Fruit fly (Drosophila melanogaster) whole organism, embryonic: ENCODE results near the gene CG12241.

ENCODE experiments used
- Asciz ChIP-seq: fragments of 200-800 bp; sonication (Bioruptor generic); optimal IDR thresholded peaks from 2 replicates; lab custom pipeline; 2017; ENCODE audit warnings: missing biosample characterization, mild to moderate bottlenecking, missing genetic modification characterization, missing genetic modification reagents
- Atf-2 ChIP-seq: fragments of 200-800 bp; sonication (Bioruptor generic); optimal IDR thresholded peaks from 2 replicates; lab custom pipeline; 2016; ENCODE audit warnings: missing biosample characterization, missing genetic modification characterization
- B-H2 ChIP-seq: fragments of 200-800 bp; sonication (Bioruptor generic); optimal IDR thresholded peaks from 2 replicates; lab custom pipeline; 2018; ENCODE audit warnings: missing biosample characterization, mild to moderate bottlenecking, missing genetic modification characterization
- Blimp-1 ChIP-seq: fragments of 200-800 bp; sonication (Bioruptor generic); optimal IDR thresholded peaks from 3 replicates; lab custom pipeline; 2018; ENCODE audit warnings: missing biosample characterization, missing genetic modification characterization, mild to moderate bottlenecking, moderate library complexity, missing genetic modification reagents
- Bteb2 ChIP-seq: fragments of 200-800 bp; sonication (Bioruptor generic); optimal IDR thresholded peaks from 2 replicates; lab custom pipeline; 2016; ENCODE audit warnings: missing biosample characterization, missing genetic modification characterization
- CG10462 ChIP-seq: fragments of 200-800 bp; sonication (Bioruptor generic); optimal IDR thresholded peaks from 2 replicates; lab custom pipeline; 2016; ENCODE audit warnings: missing biosample characterization, missing genetic modification characterization
- CG11696 ChIP-seq: fragments of 200-800 bp; sonication (Bioruptor generic); IDR thresholded peaks from 2 replicates; pipeline ENCODE4 v1.3.6; 2022; ENCODE audit warnings: missing biosample characterization, missing genetic modification characterization
- CG12659 ChIP-seq: fragments of 200-800 bp; sonication (Bioruptor generic); optimal IDR thresholded peaks from 3 replicates; lab custom pipeline; 2017; ENCODE audit warnings: mild to moderate bottlenecking, missing biosample characterization, missing genetic modification reagents, missing genetic modification characterization
- CG13624 ChIP-seq: fragments of 200-800 bp; sonication (Bioruptor generic); optimal IDR thresholded peaks from 2 replicates; lab custom pipeline; 2016; ENCODE audit warnings: missing biosample characterization, missing genetic modification characterization
- CG1603 ChIP-seq: fragments of 200-800 bp; sonication (Bioruptor generic); optimal IDR thresholded peaks from 2 replicates; lab custom pipeline; 2019; ENCODE audit warnings: missing biosample characterization, mild to moderate bottlenecking, missing genetic modification characterization, moderate library complexity
- CG16863 ChIP-seq: fragments of 200-800 bp; sonication (Bioruptor generic); optimal IDR thresholded peaks from 3 replicates; lab custom pipeline; 2016; ENCODE audit warnings: missing biosample characterization, missing genetic modification characterization
- CG17328 ChIP-seq: fragments of 200-800 bp; sonication (Bioruptor generic); IDR thresholded peaks from 2 replicates; pipeline ENCODE4 v1.3.6; 2022; ENCODE audit warnings: missing biosample characterization, missing genetic modification characterization
- CG18476 ChIP-seq: fragments of 200-800 bp; sonication (Bioruptor generic); optimal IDR thresholded peaks from 2 replicates; lab custom pipeline; 2016; ENCODE audit warnings: missing biosample characterization, mild to moderate bottlenecking, missing genetic modification characterization
- CG30020 ChIP-seq: fragments of 200-800 bp; optimal IDR thresholded peaks from 2 replicates; lab custom pipeline; 2019; ENCODE audit warnings: missing biosample characterization, mild to moderate bottlenecking, missing genetic modification characterization, moderate library complexity
- CG7745 ChIP-seq: fragments of 200-800 bp; sonication (Bioruptor generic); optimal IDR thresholded peaks from 2 replicates; lab custom pipeline; 2018; ENCODE audit warnings: missing biosample characterization, mild to moderate bottlenecking, missing genetic modification characterization, moderate library complexity
- CG7928 ChIP-seq: fragments of 200-800 bp; sonication (Bioruptor generic); optimal IDR thresholded peaks from 2 replicates; lab custom pipeline; 2017; ENCODE audit warnings: missing biosample characterization, mild to moderate bottlenecking, missing genetic modification characterization
- CG7987 ChIP-seq: fragments of 200-800 bp; sonication (Bioruptor generic); optimal IDR thresholded peaks from 2 replicates; lab custom pipeline; 2018; ENCODE audit warnings: missing biosample characterization, mild to moderate bottlenecking, missing genetic modification characterization, moderate library complexity
- CG8290 ChIP-seq, 3 experiments: fragments of 200-800 bp; sonication (Bioruptor generic); optimal IDR thresholded peaks; 2 replicates each; lab custom pipeline; 2016 to 2019; ENCODE audit warnings: missing biosample characterization in 3 of 3, missing genetic modification characterization in 3 of 3, mild to moderate bottlenecking in 2 of 3, moderate library complexity in 1 of 3
- Camta ChIP-seq: fragments of 200-800 bp; sonication (Bioruptor generic); optimal IDR thresholded peaks from 2 replicates; lab custom pipeline; 2016; ENCODE audit warnings: missing biosample characterization, missing genetic modification characterization
- Dek ChIP-seq: fragments of 200-800 bp; sonication (Bioruptor generic); optimal IDR thresholded peaks from 3 replicates; lab custom pipeline; 2019; ENCODE audit warnings: missing biosample characterization, mild to moderate bottlenecking, missing genetic modification characterization, moderate library complexity
- HLH4C ChIP-seq: fragments of 200-800 bp; sonication (Bioruptor generic); IDR thresholded peaks from 3 replicates; pipeline ENCODE4 v1.3.6; 2022; ENCODE audit warnings: missing biosample characterization, missing genetic modification characterization; ENCODE audit not compliant: partially characterized antibody
- Hand ChIP-seq: fragments of 200-800 bp; sonication (Bioruptor generic); optimal IDR thresholded peaks from 2 replicates; lab custom pipeline; 2017; ENCODE audit warnings: mild to moderate bottlenecking, missing biosample characterization, missing genetic modification reagents, missing genetic modification characterization
- MTF-1 ChIP-seq: fragments of 200-800 bp; sonication (Bioruptor generic); optimal IDR thresholded peaks from 2 replicates; lab custom pipeline; 2018; ENCODE audit warnings: missing biosample characterization, mild to moderate bottlenecking, missing genetic modification characterization, borderline replicate concordance
- NC2α ChIP-seq: fragments of 200-800 bp; sonication (Bioruptor generic); optimal IDR thresholded peaks from 2 replicates; lab custom pipeline; 2016; ENCODE audit warnings: missing biosample characterization, missing genetic modification characterization
- Nf-YA ChIP-seq: fragments of 200-800 bp; sonication (Bioruptor generic); IDR thresholded peaks from 2 replicates; pipeline ENCODE4 v1.3.6; 2022; ENCODE audit warnings: missing biosample characterization, missing genetic modification characterization
- Opbp ChIP-seq: fragments of 200-800 bp; sonication (Bioruptor generic); IDR thresholded peaks from 3 replicates; pipeline ENCODE4 v1.3.6; 2022; ENCODE audit warnings: missing biosample characterization, missing genetic modification characterization; ENCODE audit not compliant: partially characterized antibody
- Side ChIP-seq: fragments of 200-800 bp; sonication (Bioruptor generic); optimal IDR thresholded peaks from 2 replicates; lab custom pipeline; 2016; ENCODE audit warnings: missing biosample characterization, missing genetic modification characterization
- Sin3A ChIP-seq: fragments of >200 bp; optimal IDR thresholded peaks from 2 replicates; lab custom pipeline; 2018
- Sox100B ChIP-seq: fragments of 200-800 bp; sonication (Bioruptor generic); optimal IDR thresholded peaks from 3 replicates; lab custom pipeline; 2018; ENCODE audit warnings: missing biosample characterization, mild to moderate bottlenecking, missing genetic modification characterization
- aop ChIP-seq: fragments of 200-800 bp; sonication (Bioruptor generic); IDR thresholded peaks from 2 replicates; pipeline ENCODE4 v1.3.6; 2022; ENCODE audit warnings: missing biosample characterization, missing genetic modification characterization
- ara ChIP-seq: fragments of 200-800 bp; sonication (Bioruptor generic); IDR thresholded peaks from 2 replicates; pipeline ENCODE4 v1.3.6; 2022; ENCODE audit warnings: missing biosample characterization, missing genetic modification characterization
- bigmax ChIP-seq: fragments of 200-800 bp; sonication (Bioruptor generic); optimal IDR thresholded peaks from 2 replicates; lab custom pipeline; 2018; ENCODE audit warnings: missing biosample characterization, mild to moderate bottlenecking, missing genetic modification characterization
- bowl ChIP-seq: fragments of 200-800 bp; sonication (Bioruptor generic); IDR thresholded peaks from 2 replicates; pipeline ENCODE4 v1.3.6; 2022; ENCODE audit warnings: missing biosample characterization, missing genetic modification characterization
- bsh ChIP-seq, 2 experiments: fragments of 200-800 bp; sonication (Bioruptor generic); optimal IDR thresholded peaks; 2 replicates each; lab custom pipeline; 2017 to 2018; ENCODE audit warnings: mild to moderate bottlenecking in 2 of 2, missing biosample characterization in 2 of 2, missing genetic modification characterization in 2 of 2, moderate library complexity in 1 of 2
- dm ChIP-seq: fragments of 200-800 bp; sonication (Bioruptor generic); optimal IDR thresholded peaks from 3 replicates; lab custom pipeline; 2016; ENCODE audit warnings: missing biosample characterization, missing genetic modification characterization
- gfzf ChIP-seq: fragments of 200-800 bp; sonication (Bioruptor generic); optimal IDR thresholded peaks from 2 replicates; lab custom pipeline; 2016; ENCODE audit warnings: missing biosample characterization, mild to moderate bottlenecking, missing genetic modification characterization, moderate library complexity
- h ChIP-seq: fragments of >200 bp; optimal IDR thresholded peaks from 2 replicates; lab custom pipeline; 2017
- her ChIP-seq: fragments of 200-800 bp; sonication (Bioruptor generic); optimal IDR thresholded peaks from 2 replicates; lab custom pipeline; 2016; ENCODE audit warnings: missing biosample characterization, missing genetic modification characterization
- ind ChIP-seq: fragments of 200-800 bp; sonication (Bioruptor generic); optimal IDR thresholded peaks from 3 replicates; lab custom pipeline; 2016; ENCODE audit warnings: missing biosample characterization, missing genetic modification characterization
- jing ChIP-seq: fragments of 200-800 bp; sonication (Bioruptor generic); optimal IDR thresholded peaks from 2 replicates; lab custom pipeline; 2018; ENCODE audit warnings: missing biosample characterization, mild to moderate bottlenecking, missing genetic modification characterization
- lov ChIP-seq, 2 experiments: fragments of 200-800 bp in 1 of 2; fragments of >200 bp in 1 of 2; sonication (Bioruptor generic) in 1 of 2; IDR thresholded peaks in 1 of 2; optimal IDR thresholded peaks in 1 of 2; 2 replicates in 1 of 2; 3 replicates in 1 of 2; pipeline versions ENCODE4 v1.3.6 to Lab custom; 2017 to 2022; ENCODE audit warnings: missing biosample characterization in 1 of 2, missing genetic modification characterization in 1 of 2
- pan ChIP-seq, 4 experiments: fragments of >200 bp in 3 of 4; fragments of 200-800 bp in 1 of 4; sonication (Bioruptor generic) in 1 of 4; optimal IDR thresholded peaks in 3 of 4; IDR thresholded peaks in 1 of 4; 2 replicates each; pipeline versions ENCODE4 v1.3.6 to Lab custom; 2017 to 2022; ENCODE audit warnings: missing biosample characterization in 2 of 4, missing genetic modification characterization in 2 of 4, mixed read lengths in 1 of 4
- pb ChIP-seq: fragments of 200-800 bp; sonication (Bioruptor generic); optimal IDR thresholded peaks from 3 replicates; lab custom pipeline; 2016; ENCODE audit warnings: missing biosample characterization, missing genetic modification characterization
- row ChIP-seq: fragments of 200-800 bp; sonication (Bioruptor generic); IDR thresholded peaks from 3 replicates; pipeline ENCODE4 v1.3.6; 2022; ENCODE audit warnings: missing biosample characterization, missing genetic modification characterization
- sug ChIP-seq: fragments of 200-800 bp; optimal IDR thresholded peaks from 2 replicates; lab custom pipeline; 2019; ENCODE audit warnings: missing biosample characterization, mild to moderate bottlenecking, missing genetic modification characterization, moderate library complexity
- tap ChIP-seq: fragments of 200-800 bp; optimal IDR thresholded peaks from 3 replicates; lab custom pipeline; 2019; ENCODE audit warnings: missing biosample characterization, mild to moderate bottlenecking, missing genetic modification characterization, moderate library complexity
- tio ChIP-seq: fragments of 200-800 bp; sonication (Bioruptor generic); optimal IDR thresholded peaks from 2 replicates; lab custom pipeline; 2017; ENCODE audit warnings: missing biosample characterization, missing genetic modification characterization, inconsistent platforms
- tll ChIP-seq, 2 experiments: fragments of 200-800 bp in 1 of 2; fragments of >200 bp in 1 of 2; sonication (Bioruptor generic) in 1 of 2; optimal IDR thresholded peaks; 2 replicates each; lab custom pipeline; 2017 to 2019; ENCODE audit warnings: missing biosample characterization in 2 of 2, missing genetic modification characterization in 2 of 2, mild to moderate bottlenecking in 1 of 2, moderate library complexity in 1 of 2
- toy ChIP-seq: fragments of 200-800 bp; sonication (Bioruptor generic); IDR thresholded peaks from 2 replicates; pipeline ENCODE4 v1.3.6; 2022; ENCODE audit warnings: missing biosample characterization, missing genetic modification characterization

CG12241 gene

DNA sequence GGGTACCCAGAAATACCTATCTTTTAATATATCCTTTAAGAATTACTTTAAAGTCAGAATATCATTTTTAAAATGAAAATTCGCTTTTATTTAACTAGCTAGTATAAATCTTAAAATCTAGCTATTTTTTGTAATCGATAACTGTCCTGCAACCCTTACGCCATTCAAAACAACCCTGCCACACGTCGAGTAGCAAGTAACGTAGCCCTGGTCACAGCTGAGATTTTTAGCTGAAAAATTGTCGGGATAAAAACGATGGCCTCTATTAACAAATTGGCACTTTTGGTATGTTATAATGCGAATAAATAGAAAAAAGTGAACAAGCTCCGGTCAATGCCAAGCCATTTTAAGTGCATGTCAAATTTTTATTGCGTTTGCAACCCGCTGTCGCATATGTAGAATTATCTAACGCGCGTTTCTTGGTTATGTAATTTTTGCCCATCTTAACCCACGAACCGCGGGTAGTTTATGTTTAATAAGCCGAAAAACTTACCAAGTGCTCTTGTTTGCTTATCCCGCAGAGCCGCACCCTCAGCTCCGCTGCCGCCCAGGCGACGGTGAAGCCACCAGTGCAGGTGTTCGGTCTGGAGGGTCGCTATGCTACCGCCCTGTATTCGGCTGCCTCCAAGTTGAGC is 46.5 kb downstream of the CG12241 start, which contains the start of gene ATPsynO (continued):
- TF ChIP-seq B-H2 (GFP tag; lab: Kevin White, UChicago): peak; percentile 57
- TF ChIP-seq jing (GFP tag; lab: Kevin White, UChicago): no peak
- TF ChIP-seq bsh (GFP tag; optimal IDR thresholded peaks at IDR 0.05; lab: Kevin White, UChicago): no peak
- TF ChIP-seq Sin3A (lab: Kevin White, UChicago): peak; percentile 23
- no peak for TF ChIP-seq Hand (GFP tag; lab: Kevin White, UChicago)
- TF ChIP-seq dm (GFP tag; lab: Kevin White, UChicago): peak; percentile 57
- peak; percentile 46 for TF ChIP-seq gfzf (GFP tag; lab: Kevin White, UChicago)
- TF ChIP-seq CG8290 (GFP tag; optimal IDR thresholded peaks at IDR 0.05; lab: Kevin White, UChicago): no peak
- no peak for TF ChIP-seq CG8290 (tag; optimal IDR thresholded peaks at IDR 0.05; lab: Kevin White, UChicago)
- no peak for TF ChIP-seq ind
- TF ChIP-seq aop: no peak
- TF ChIP-seq Asciz (GFP tag; lab: Kevin White, UChicago): no peak
- no peak for TF ChIP-seq Dek
- no peak for TF ChIP-seq pb (GFP tag; lab: Kevin White, UChicago)
- TF ChIP-seq toy: no peak
- TF ChIP-seq CG7928 (GFP tag; lab: Kevin White, UChicago): peak; percentile 99
- no peak for TF ChIP-seq Atf-2
- no peak for TF ChIP-seq CG7745
- TF ChIP-seq Side (GFP tag; lab: Kevin White, UChicago): no peak
- no peak for TF ChIP-seq CG16863
- peak; percentile 62 for TF ChIP-seq CG12659 (GFP tag; lab: Kevin White, UChicago)
- TF ChIP-seq sug (tag; lab: Kevin White, UChicago): peak; percentile 64
- TF ChIP-seq tio (GFP tag; lab: Kevin White, UChicago): no peak
- peak in 1 of 2 experiments; percentile 13 for TF ChIP-seq tll (GFP tag; optimal IDR thresholded peaks at IDR 0.05; lab: Kevin White, UChicago)
- no peak for TF ChIP-seq Camta (GFP tag; lab: Kevin White, UChicago)
- no peak for TF ChIP-seq MTF-1 (GFP tag; lab: Kevin White, UChicago)
- TF ChIP-seq CG11696: no peak
- no peak for TF ChIP-seq CG18476
- peak; percentile 79 for TF ChIP-seq CG1603 (tag; lab: Kevin White, UChicago)
- TF ChIP-seq ara (GFP tag; lab: Robert Waterston, UW): no peak
- TF ChIP-seq her (GFP tag; lab: Kevin White, UChicago): no peak
- no peak for TF ChIP-seq Sox100B (GFP tag; lab: Kevin White, UChicago)
- no peak for TF ChIP-seq HLH4C (GFP tag; lab: Robert Waterston, UW)
- TF ChIP-seq lov (optimal IDR thresholded peaks at IDR 0.05; lab: Kevin White, UChicago): no peak
- no peak for TF ChIP-seq lov (GFP tag; IDR thresholded peaks at IDR 0.05; lab: Robert Waterston, UW)
- peak; percentile 60 for TF ChIP-seq CG30020
- no peak for TF ChIP-seq CG10462 (GFP tag; lab: Kevin White, UChicago)
- TF ChIP-seq bowl: no peak
- TF ChIP-seq pan (optimal IDR thresholded peaks at IDR 0.05; lab: Kevin White, UChicago): no peak
- TF ChIP-seq pan (GFP tag; optimal IDR thresholded peaks at IDR 0.05 in 1 of 2, IDR thresholded peaks at IDR 0.05 in 1 of 2): no peak
- TF ChIP-seq Blimp-1 (GFP tag; lab: Kevin White, UChicago): no peak
- TF ChIP-seq Nf-YA (GFP tag; lab: Robert Waterston, UW): no peak
- TF ChIP-seq tap (tag; lab: Kevin White, UChicago): no peak
- TF ChIP-seq Bteb2 (GFP tag; lab: Kevin White, UChicago): no peak
- peak; percentile 6; the same call in 1 of the 3 replicates for TF ChIP-seq Opbp (GFP tag; lab: Robert Waterston, UW)
- TF ChIP-seq CG7987 (GFP tag; lab: Kevin White, UChicago): peak; percentile 18
- TF ChIP-seq h (lab: Kevin White, UChicago): no peak
- TF ChIP-seq CG17328: no peak
- TF ChIP-seq CG13624 (GFP tag; lab: Kevin White, UChicago): peak; percentile 28
- peak; percentile 86 for TF ChIP-seq bigmax (GFP tag; lab: Kevin White, UChicago)
- no peak for TF ChIP-seq NC2α (GFP tag; lab: Kevin White, UChicago)
- peak; percentile 78 for TF ChIP-seq row (GFP tag; lab: Robert Waterston, UW)
